Worm (Caenorhabditis elegans): ENCODE data around the gene srh-170.
"Not testable (repeated sequence)": the region's sequence is repeated elsewhere in the genome, so short reads cannot be mapped to it uniquely, and the experiment has no call there.

The srh-170 gene

DNA sequence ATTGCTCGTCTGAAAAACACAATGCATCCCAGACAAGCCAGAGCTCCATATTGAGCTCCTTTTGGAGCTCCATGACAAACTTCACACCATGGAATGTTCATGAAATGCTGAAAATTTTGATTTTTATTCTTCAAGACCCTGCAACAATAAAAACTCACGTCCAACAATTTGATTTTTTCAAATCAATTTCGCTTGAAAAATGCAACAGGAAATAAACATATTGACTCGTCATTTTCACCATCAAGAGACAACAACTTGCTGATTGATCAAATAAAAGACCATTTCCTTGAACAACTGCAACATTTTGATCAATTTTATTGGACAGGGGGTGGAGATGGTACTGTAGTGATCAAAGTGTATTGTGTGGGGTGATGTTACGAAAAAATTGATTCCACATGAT lies 19.0 kb downstream of the srh-170 start, which contains the start of gene nhr-269:
TSS of gene nhr-269 (minus strand) at position 101 of the 400 bp plus-strand sequence.
- no peak for TF ChIP-seq K02D7.2 (tag; optimal IDR thresholded peaks at IDR 0.05)
- TF ChIP-seq C38D4.7 (GFP tag; optimal IDR thresholded peaks at IDR 0.05), result no peak
- no peak for TF ChIP-seq tbx-7 (tag; optimal IDR thresholded peaks at IDR 0.05)
- TF ChIP-seq zip-5 (tag; optimal IDR thresholded peaks at IDR 0.05), result no peak
- no peak for TF ChIP-seq dve-1 (tag; optimal IDR thresholded peaks at IDR 0.05)
- TF ChIP-seq unc-3 (GFP tag; conservative IDR thresholded peaks at IDR 0.05), result no peak
- no peak for TF ChIP-seq unc-3 (tag; optimal IDR thresholded peaks at IDR 0.05)
- no peak for TF ChIP-seq tbx-2 (tag; optimal IDR thresholded peaks at IDR 0.05)
- TF ChIP-seq Y22D7AL.16 (tag; optimal IDR thresholded peaks at IDR 0.05), result no peak
- no peak for TF ChIP-seq ceh-31 (tag; optimal IDR thresholded peaks at IDR 0.05)
- TF ChIP-seq sdc-2 (tag; optimal IDR thresholded peaks at IDR 0.05), result no peak
- TF ChIP-seq ceh-14 (tag; optimal IDR thresholded peaks at IDR 0.05), result no peak
- TF ChIP-seq sox-2 (GFP tag; IDR thresholded peaks at IDR 0.05), result no peak
- TF ChIP-seq mec-3 (tag; optimal IDR thresholded peaks at IDR 0.05; ENCODE audit: borderline replicate concordance), result no peak
- no peak for TF ChIP-seq hlh-15 (tag; optimal IDR thresholded peaks at IDR 0.05)
- TF ChIP-seq hlh-13 (GFP tag; optimal IDR thresholded peaks at IDR 0.05), result no peak
- no peak for TF ChIP-seq pag-3 (tag; optimal IDR thresholded peaks at IDR 0.05; ENCODE audit: borderline replicate concordance)
- no peak for TF ChIP-seq unc-86 (tag; optimal IDR thresholded peaks at IDR 0.05)
- TF ChIP-seq hlh-6 (tag; optimal IDR thresholded peaks at IDR 0.05), result no peak

DNA sequence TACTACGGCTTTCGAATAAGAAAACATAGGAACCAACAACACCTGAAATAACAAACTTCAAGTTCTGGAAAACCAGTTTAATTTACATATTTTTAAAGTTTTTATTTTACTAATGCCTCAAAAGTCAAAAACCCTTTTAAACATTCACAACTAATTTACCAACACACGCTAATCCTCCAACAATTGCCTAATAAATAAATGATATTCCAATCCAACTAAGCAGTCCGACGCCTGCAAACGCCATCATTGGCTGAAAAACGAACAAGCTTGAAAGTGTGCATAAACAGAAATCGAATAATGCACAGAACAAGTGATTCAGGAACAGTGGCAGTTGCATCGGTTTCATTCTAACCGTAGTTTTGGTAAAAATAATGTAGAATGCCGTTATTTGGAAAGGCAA lies 20.9 kb downstream of the srh-170 start:
- no peak for TF ChIP-seq ets-4 (tag; optimal IDR thresholded peaks at IDR 0.05)
- TF ChIP-seq ceh-6 (GFP tag; optimal IDR thresholded peaks at IDR 0.05), result no peak
- no peak for TF ChIP-seq ref-2 (tag; optimal IDR thresholded peaks at IDR 0.05)
- no peak for TF ChIP-seq ceh-22 (tag; optimal IDR thresholded peaks at IDR 0.05)
- TF ChIP-seq ceh-2 (tag; optimal IDR thresholded peaks at IDR 0.05), result no peak
- TF ChIP-seq unc-86 (tag; optimal IDR thresholded peaks at IDR 0.05), result no peak
- no peak for TF ChIP-seq dmd-4 (tag; optimal IDR thresholded peaks at IDR 0.05; ENCODE audit: borderline replicate concordance)
- TF ChIP-seq ceh-48 (tag; optimal IDR thresholded peaks at IDR 0.05), result no peak
- TF ChIP-seq T23F11.4 (GFP tag; optimal IDR thresholded peaks at IDR 0.05), result no peak
- TF ChIP-seq rnt-1 (tag; optimal IDR thresholded peaks at IDR 0.05), result no peak
- no peak for TF ChIP-seq odd-2 (tag; optimal IDR thresholded peaks at IDR 0.05)
- TF ChIP-seq mec-3 (tag; optimal IDR thresholded peaks at IDR 0.05; ENCODE audit: borderline replicate concordance), result no peak
- no peak for TF ChIP-seq ceh-14 (tag; optimal IDR thresholded peaks at IDR 0.05)
- TF ChIP-seq syd-9 (tag; optimal IDR thresholded peaks at IDR 0.05), result no peak
- no peak for TF ChIP-seq C38D4.7 (GFP tag; optimal IDR thresholded peaks at IDR 0.05)
- TF ChIP-seq elt-2 (tag; optimal IDR thresholded peaks at IDR 0.05), result no peak

DNA sequence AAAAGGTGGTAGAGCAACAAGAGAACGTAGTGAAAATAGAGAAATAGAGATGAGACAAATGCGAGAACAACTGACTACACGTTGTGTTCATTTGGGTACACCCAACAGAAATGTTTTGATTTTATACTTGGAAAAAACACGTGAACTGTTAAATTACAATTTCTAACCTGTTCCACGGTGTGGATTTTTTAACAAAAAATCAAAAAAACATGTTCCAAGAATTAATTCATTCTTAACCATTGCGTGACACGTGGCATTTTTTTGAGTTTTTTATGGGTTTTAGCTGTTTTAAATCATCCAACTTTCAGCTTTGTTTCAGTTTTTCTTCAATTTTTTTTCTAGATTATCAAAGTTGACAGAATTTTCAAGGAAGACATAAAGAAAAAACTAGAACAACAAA lies 27.3 kb downstream of the srh-170 start, which contains the start of gene ech-1.1:
TSS of gene ech-1.1 (minus strand) at position 101 of the 400 bp plus-strand sequence.
- TF ChIP-seq tbx-7, dve-1, lin-11 (tag; optimal IDR thresholded peaks at IDR 0.05): not testable (repeated sequence)

DNA sequence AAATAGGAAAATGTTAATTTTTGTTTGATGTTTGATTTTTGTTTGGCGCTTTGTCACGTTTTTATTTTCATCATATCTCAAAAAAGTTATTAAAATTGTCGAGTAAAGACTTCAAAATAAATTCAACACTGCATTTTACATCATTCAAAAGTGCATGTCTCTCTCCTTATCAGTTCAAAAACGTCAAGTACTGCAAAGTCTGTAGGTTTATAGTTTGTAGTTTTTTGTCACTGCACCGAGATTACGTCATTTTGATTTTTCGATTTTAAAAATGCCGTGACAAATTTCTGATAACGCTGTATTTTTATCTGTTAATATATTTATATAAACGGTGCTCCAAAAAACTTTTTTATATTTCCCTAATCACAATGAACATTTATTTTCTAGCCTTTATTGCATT lies 34.0 kb downstream of the srh-170 start, which contains the start of gene C29F3.7:
TSS of gene C29F3.7 (plus strand) at position 254 of the 400 bp plus-strand sequence.
- TF ChIP-seq syd-9 (tag; optimal IDR thresholded peaks at IDR 0.05), result no peak
- TF ChIP-seq elt-2 (tag; optimal IDR thresholded peaks at IDR 0.05), result peak; percentile 62

DNA sequence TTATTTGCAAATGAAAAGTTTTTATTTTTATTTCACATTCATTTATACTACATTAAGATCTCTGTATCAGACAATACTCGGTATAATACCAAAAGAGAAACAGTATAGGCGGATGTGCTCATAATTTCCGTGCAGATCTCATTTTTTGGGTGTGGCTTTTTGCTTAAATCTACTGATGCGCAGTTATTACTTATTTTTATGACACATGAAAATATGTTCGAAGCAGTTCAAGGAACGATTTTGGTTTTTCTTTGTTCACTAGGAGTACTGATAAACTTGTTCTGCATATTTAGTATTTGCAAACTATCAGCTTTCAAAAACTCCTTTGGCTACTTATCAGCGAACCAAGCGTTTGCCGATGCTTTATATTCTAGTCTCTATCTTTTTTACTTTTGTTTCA lies 36.3 kb downstream of the srh-170 start, which contains the start of gene srx-58:
TSS of gene srx-58 (plus strand) at position 301 of the 400 bp plus-strand sequence.
- TF ChIP-seq fax-1 (tag; optimal IDR thresholded peaks at IDR 0.05), result no peak
- TF ChIP-seq pha-2 (tag; optimal IDR thresholded peaks at IDR 0.05), result no peak
- no peak for TF ChIP-seq mec-3 (tag; optimal IDR thresholded peaks at IDR 0.05; ENCODE audit: borderline replicate concordance)
- no peak for TF ChIP-seq pqm-1 (tag; optimal IDR thresholded peaks at IDR 0.05)
- TF ChIP-seq hlh-8 (tag; optimal IDR thresholded peaks at IDR 0.05), result no peak
- no peak for TF ChIP-seq unc-3 (GFP tag; conservative IDR thresholded peaks at IDR 0.05)
- TF ChIP-seq unc-3 (tag; optimal IDR thresholded peaks at IDR 0.05), result no peak
- no peak for TF ChIP-seq ceh-45 (GFP tag; IDR thresholded peaks at IDR 0.05)
- no peak for TF ChIP-seq pat-9 (tag; optimal IDR thresholded peaks at IDR 0.05)
- no peak for TF ChIP-seq elt-2 (tag; optimal IDR thresholded peaks at IDR 0.05)
- no peak for TF ChIP-seq ceh-48 (tag; optimal IDR thresholded peaks at IDR 0.05)
- no peak for TF ChIP-seq pag-3 (tag; optimal IDR thresholded peaks at IDR 0.05; ENCODE audit: borderline replicate concordance)
- TF ChIP-seq gmeb-2 (tag; optimal IDR thresholded peaks at IDR 0.05), result no peak
- no peak for TF ChIP-seq C38D4.7 (GFP tag; optimal IDR thresholded peaks at IDR 0.05)
- no peak for TF ChIP-seq lin-11 (tag; optimal IDR thresholded peaks at IDR 0.05)
- TF ChIP-seq eyg-1 (tag; optimal IDR thresholded peaks at IDR 0.05), result no peak
- no peak for TF ChIP-seq zip-5 (tag; optimal IDR thresholded peaks at IDR 0.05)
- TF ChIP-seq T23F11.4 (GFP tag; optimal IDR thresholded peaks at IDR 0.05), result no peak
